Worm (Caenorhabditis elegans): ENCODE measurements around the gene F28H7.8.

The F28H7.8 gene

DNA sequence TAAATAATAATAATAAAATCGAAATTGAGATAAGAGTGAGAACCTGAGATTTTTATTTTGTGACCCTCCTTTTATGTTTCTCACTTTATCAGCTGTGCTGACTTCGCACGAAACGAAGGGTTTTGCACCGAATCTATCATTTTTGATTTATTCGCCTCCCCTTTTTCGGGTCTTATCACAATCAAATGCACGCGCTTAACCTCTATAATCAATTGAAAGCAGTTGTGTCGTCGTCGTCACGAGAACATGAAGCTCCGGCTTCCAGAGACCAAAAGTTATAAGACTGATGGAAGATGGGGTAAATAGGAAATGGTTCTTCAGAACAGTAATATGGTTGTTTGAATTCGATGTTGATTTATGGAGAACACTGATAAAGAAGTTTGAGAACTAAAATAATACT is 42.4 kb downstream of the F28H7.8 start, which contains the start of gene D1054.18 (continued):
- no peak for TF ChIP-seq ceh-44 (GFP tag; IDR thresholded peaks at IDR 0.05)
- no peak for TF ChIP-seq spr-3 (GFP tag; optimal IDR thresholded peaks at IDR 0.05)
- no peak for TF ChIP-seq Y105C5A.15 (GFP tag; IDR thresholded peaks at IDR 0.05)
- no peak for TF ChIP-seq snpc-1.2 (GFP tag; IDR thresholded peaks at IDR 0.05)
- TF ChIP-seq ceh-62 (tag; optimal IDR thresholded peaks at IDR 0.05): no peak
- TF ChIP-seq unc-62 (GFP tag; optimal IDR thresholded peaks at IDR 0.05 in 1 of 2): peak; percentile 51 to 96
- TF ChIP-seq unc-62 (tag; optimal IDR thresholded peaks at IDR 0.05): no peak
- no peak for TF ChIP-seq ztf-7 (tag; optimal IDR thresholded peaks at IDR 0.05)
- TF ChIP-seq ces-1 (GFP tag; optimal IDR thresholded peaks at IDR 0.05): no peak
- no peak for TF ChIP-seq tag-97 (GFP tag; IDR thresholded peaks at IDR 0.05)
- TF ChIP-seq ceh-32 (tag; optimal IDR thresholded peaks at IDR 0.05; ENCODE audit: poor library complexity): no peak
- TF ChIP-seq Y5F2A.4 (GFP tag; optimal IDR thresholded peaks at IDR 0.05): no peak
- no peak for TF ChIP-seq arid-1 (GFP tag; conservative IDR thresholded peaks at IDR 0.05)
- no peak for TF ChIP-seq nhr-42 (GFP tag; IDR thresholded peaks at IDR 0.05)
- no peak for TF ChIP-seq R02D3.7 (tag; optimal IDR thresholded peaks at IDR 0.05)
- no peak for TF ChIP-seq lin-29 (GFP tag; IDR thresholded peaks at IDR 0.05)
- no peak for TF ChIP-seq lin-15B (tag; optimal IDR thresholded peaks at IDR 0.05)
- no peak for TF ChIP-seq zag-1 (tag; optimal IDR thresholded peaks at IDR 0.05)
- TF ChIP-seq zip-11 (GFP tag; IDR thresholded peaks at IDR 0.05): no peak
- no peak for TF ChIP-seq mep-1 (tag; optimal IDR thresholded peaks at IDR 0.05)
- TF ChIP-seq T20F7.1 (GFP tag; optimal IDR thresholded peaks at IDR 0.05): no peak
- TF ChIP-seq lim-7 (GFP tag; IDR thresholded peaks at IDR 0.05): no peak
- peak; percentile 97 for TF ChIP-seq php-3 (GFP tag; IDR thresholded peaks at IDR 0.05)
- TF ChIP-seq spr-1 (tag; optimal IDR thresholded peaks at IDR 0.05): no peak
- TF ChIP-seq hlh-30 (tag; optimal IDR thresholded peaks at IDR 0.05; ENCODE audit: insufficient read depth): peak; percentile 55
- no peak for TF ChIP-seq unc-130 (GFP tag; optimal IDR thresholded peaks at IDR 0.05)
- no peak for TF ChIP-seq nhr-10 (tag; optimal IDR thresholded peaks at IDR 0.05)
- TF ChIP-seq F44E2.7 (GFP tag; IDR thresholded peaks at IDR 0.05): no peak
- no peak for TF ChIP-seq aly-2 (tag; optimal IDR thresholded peaks at IDR 0.05)
- TF ChIP-seq ctbp-1 (GFP tag; IDR thresholded peaks at IDR 0.05): no peak
- no peak for TF ChIP-seq zip-2 (tag; optimal IDR thresholded peaks at IDR 0.05)
- TF ChIP-seq hmg-1.1 (GFP tag; IDR thresholded peaks at IDR 0.05): no peak
- TF ChIP-seq lsy-2 (tag; optimal IDR thresholded peaks at IDR 0.05): no peak
- no peak for TF ChIP-seq F37D6.2 (tag; optimal IDR thresholded peaks at IDR 0.05)
- TF ChIP-seq aha-1 (tag): peak; percentile 36
- no peak for TF ChIP-seq madf-5 (GFP tag; IDR thresholded peaks at IDR 0.05)
- TF ChIP-seq cey-2 (tag; optimal IDR thresholded peaks at IDR 0.05; ENCODE audit: borderline replicate concordance, insufficient read depth): no peak
- no peak for TF ChIP-seq Y75B8A.6 (GFP tag; IDR thresholded peaks at IDR 0.05)
- TF ChIP-seq zfp-3 (GFP tag; conservative IDR thresholded peaks at IDR 0.05): no peak
- no peak for TF ChIP-seq daf-12 (tag; optimal IDR thresholded peaks at IDR 0.05)
- TF ChIP-seq daf-16 (GFP tag; optimal IDR thresholded peaks at IDR 0.05): no peak
- peak; percentile 89 for TF ChIP-seq daf-16 (tag; optimal IDR thresholded peaks at IDR 0.05)
- TF ChIP-seq rbr-2 (tag; optimal IDR thresholded peaks at IDR 0.05): no peak
- TF ChIP-seq nhr-11 (tag; optimal IDR thresholded peaks at IDR 0.05): no peak
- no peak for TF ChIP-seq D1046.2 (GFP tag; IDR thresholded peaks at IDR 0.05)
- TF ChIP-seq gei-8 (GFP tag; optimal IDR thresholded peaks at IDR 0.05): no peak
- no peak for TF ChIP-seq dpl-1 (GFP tag; optimal IDR thresholded peaks at IDR 0.05)
- peak; percentile 27; the same call in 1 of the 2 replicates for TF ChIP-seq pha-4 (GFP tag; IDR thresholded peaks at IDR 0.05)
- TF ChIP-seq pha-4 (tag; optimal IDR thresholded peaks at IDR 0.05): no peak
- peak; percentile 85 for TF ChIP-seq nhr-41 (GFP tag; IDR thresholded peaks at IDR 0.05)
- TF ChIP-seq nhr-76 (tag; optimal IDR thresholded peaks at IDR 0.05): no peak
- TF ChIP-seq ceh-28 (tag; optimal IDR thresholded peaks at IDR 0.05): no peak
- peak; percentile 66; the same call in 1 of the 2 replicates for TF ChIP-seq tra-1 (GFP tag; IDR thresholded peaks at IDR 0.05)
- TF ChIP-seq mdl-1 (tag; optimal IDR thresholded peaks at IDR 0.05): peak in 1 of 2 experiments; percentile 39
